Worm (Caenorhabditis elegans) whole organism, L4/young adult: ENCODE data around the gene delm-1.

ENCODE experiments used
- W03F9.2 ChIP-seq: fragments of 150-350 bp; optimal IDR thresholded peaks from 2 replicates; lab custom pipeline; 2014; ENCODE audit warnings: missing biosample characterization, missing genetic modification characterization
- dao-5 ChIP-seq: sonication (generic microtip); optimal IDR thresholded peaks from 2 replicates; lab custom pipeline; 2016; ENCODE audit warnings: missing genotype, missing genetic modification characterization, moderate library complexity, missing compliant biosample characterization
- him-1 ChIP-seq: sonication (generic microtip); optimal IDR thresholded peaks from 2 replicates; lab custom pipeline; 2016; ENCODE audit warnings: missing genotype, missing genetic modification reagents, missing genetic modification characterization, missing compliant biosample characterization

- TF ChIP-seq dao-5 (tag; lab: Kevin White, UChicago) (no peak), W03F9.2 (tag; lab: Kevin White, UChicago) (no peak), him-1 (tag; lab: Kevin White, UChicago) (no peak)
Observed at ce11 chrIV:9169764-9170163, 34.5 kb upstream of the delm-1 start.
